Fruit fly (Drosophila melanogaster) whole organism, adult: ENCODE results near the gene CG7016.

Experiments used
- Clk ChIP-seq: fragments of 200-800 bp; sonication (Bioruptor generic); optimal IDR thresholded peaks from 2 replicates; lab custom pipeline; 2017; ENCODE audit warnings: missing biosample characterization, missing genetic modification characterization
- Hr96 ChIP-seq: fragments of 200-800 bp; sonication (Bioruptor generic); optimal IDR thresholded peaks from 2 replicates; lab custom pipeline; 2016; ENCODE audit warnings: missing biosample characterization, missing genetic modification characterization
- bab1 ChIP-seq: fragments of 200-800 bp; sonication (Bioruptor generic); optimal IDR thresholded peaks from 3 replicates; lab custom pipeline; 2019; ENCODE audit warnings: missing biosample characterization, mild to moderate bottlenecking, missing genetic modification characterization, moderate library complexity
- kay ChIP-seq: fragments of 200-800 bp; sonication (Bioruptor generic); peaks from one replicate; lab custom pipeline; 2016; ENCODE audit warnings: missing biosample characterization, missing genetic modification characterization, borderline replicate concordance

CG7016 gene

DNA sequence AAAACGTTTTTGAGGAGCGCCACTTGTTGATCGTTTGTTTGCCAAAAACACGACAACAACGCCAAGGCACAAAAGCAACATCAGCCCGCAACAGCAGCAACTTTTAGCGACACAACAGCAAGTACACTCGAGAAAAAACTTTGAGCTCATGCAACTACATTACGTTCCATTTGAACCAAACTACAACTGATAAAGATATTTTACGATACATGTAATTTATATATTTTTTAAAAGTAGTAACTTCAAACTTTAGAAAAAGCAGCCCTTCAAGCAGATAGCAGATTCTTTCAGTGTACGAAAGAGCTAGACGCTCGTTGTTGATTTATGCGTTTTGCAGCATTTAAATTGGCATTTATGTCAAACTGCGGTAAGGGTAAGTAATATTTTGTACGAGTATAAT is 47.4 kb downstream of the CG7016 start:
- TF ChIP-seq Hr96 (GFP tag; lab: Kevin White, UChicago) (no peak), bab1 (GFP tag; lab: Kevin White, UChicago) (no peak), kay (GFP tag; lab: Kevin White, UChicago) (peak; percentile 48), Clk (GFP tag; lab: Kevin White, UChicago) (no peak)
